Worm (Caenorhabditis elegans) whole organism, mixed stage, embryonic: ENCODE measurements around the gene F59B10.6.

ENCODE experiments used
- lsy-2 ChIP-seq: fragments of 150-350 bp; optimal IDR thresholded peaks from 2 replicates; lab custom pipeline; 2014; ENCODE audit warnings: missing biosample characterization, missing genetic modification characterization
- pha-4 ChIP-seq: fragments of 150-350 bp; optimal IDR thresholded peaks from 2 replicates; lab custom pipeline; 2018; ENCODE audit warnings: missing biosample characterization, missing genetic modification reagents, missing genetic modification characterization
- unc-39 ChIP-seq: fragments of 150-350 bp; optimal IDR thresholded peaks from 2 replicates; lab custom pipeline; 2014; ENCODE audit warnings: missing biosample characterization, missing genetic modification characterization

- TF ChIP-seq lsy-2 (tag; lab: Kevin White, UChicago) (no peak), unc-39 (tag; lab: Kevin White, UChicago) (no peak), pha-4 (tag; lab: Kevin White, UChicago) (no peak)
Measured at ce11 chrII:10555484-10556075, 31.3 kb upstream of the F59B10.6 start.
